Fruit fly (Drosophila melanogaster) whole organism, wandering third instar larva: ENCODE data around the gene CG7916.
A peak's percentile ranks its signal among the peaks of the same experiment; 100 is the strongest.

Experiments
- Abd-B ChIP-seq: fragments of >200 bp; optimal IDR thresholded peaks from 2 replicates; lab custom pipeline; 2017; ENCODE audit warnings: missing biosample characterization, missing genetic modification characterization
- CG32264 ChIP-seq: fragments of 200-800 bp; sonication (Bioruptor generic); optimal IDR thresholded peaks from 2 replicates; lab custom pipeline; 2016; ENCODE audit warnings: missing biosample characterization, missing genetic modification characterization
- CG9705 ChIP-seq: fragments of 200-800 bp; sonication (Bioruptor generic); optimal IDR thresholded peaks from 2 replicates; lab custom pipeline; 2018; ENCODE audit warnings: missing biosample characterization, mild to moderate bottlenecking, missing genetic modification characterization
- CrebA ChIP-seq: fragments of 200-800 bp; sonication (Bioruptor generic); optimal IDR thresholded peaks from 2 replicates; lab custom pipeline; 2016; ENCODE audit warnings: missing biosample characterization, mild to moderate bottlenecking, missing genetic modification characterization, borderline replicate concordance
- Dfd ChIP-seq: fragments of >200 bp; optimal IDR thresholded peaks from 2 replicates; lab custom pipeline; 2017; ENCODE audit warnings: missing biosample characterization, missing genetic modification characterization
- Dif ChIP-seq: fragments of 200-275, 200-300 bp; sonication (Bioruptor generic); optimal IDR thresholded peaks from 2 replicates; lab custom pipeline; 2018; ENCODE audit warnings: missing biosample characterization, missing genetic modification characterization; ENCODE audit not compliant: partially characterized antibody
- GATAd ChIP-seq: sonication (Bioruptor generic); optimal IDR thresholded peaks from 2 replicates; lab custom pipeline; 2016; ENCODE audit warnings: missing biosample characterization, missing genetic modification characterization
- HLH106 ChIP-seq: fragments of 200-800 bp; optimal IDR thresholded peaks from 3 replicates; lab custom pipeline; 2019; ENCODE audit warnings: missing biosample characterization, mild to moderate bottlenecking, missing genetic modification characterization, moderate library complexity
- Hnf4 ChIP-seq: fragments of 200-800 bp; sonication (Bioruptor generic); optimal IDR thresholded peaks from 2 replicates; lab custom pipeline; 2016; ENCODE audit warnings: missing biosample characterization, mild to moderate bottlenecking, missing genetic modification characterization
- Hr78 ChIP-seq: fragments of >200 bp; optimal IDR thresholded peaks from 2 replicates; lab custom pipeline; 2017; ENCODE audit warnings: missing biosample characterization, missing genetic modification characterization
- Hr83 ChIP-seq: fragments of 200-300 bp; sonication (Bioruptor generic); optimal IDR thresholded peaks from 2 replicates; lab custom pipeline; 2016; ENCODE audit warnings: missing biosample characterization, mild to moderate bottlenecking, missing genetic modification characterization, moderate library complexity; ENCODE audit not compliant: poor library complexity, severe bottlenecking
- Jra ChIP-seq: sonication (Bioruptor generic); optimal IDR thresholded peaks from 2 replicates; lab custom pipeline; 2016; ENCODE audit warnings: missing biosample characterization, missing genetic modification characterization
- Mio ChIP-seq: sonication (Bioruptor generic); optimal IDR thresholded peaks from 2 replicates; lab custom pipeline; 2016; ENCODE audit warnings: missing biosample characterization, missing genetic modification characterization
- Myc ChIP-seq: fragments of >200 bp; optimal IDR thresholded peaks from 2 replicates; lab custom pipeline; 2017
- N ChIP-seq: fragments of >200 bp; optimal IDR thresholded peaks from 2 replicates; lab custom pipeline; 2018; ENCODE audit warnings: missing biosample characterization, missing external identifiers, missing genetic modification characterization
- OdsH ChIP-seq: fragments of 200-800 bp; sonication (Bioruptor generic); optimal IDR thresholded peaks from 2 replicates; lab custom pipeline; 2016; ENCODE audit warnings: missing biosample characterization, mild to moderate bottlenecking, missing genetic modification characterization
- Rel ChIP-seq, 2 experiments: fragments of 200-800 bp; sonication (Bioruptor generic) in 1 of 2; optimal IDR thresholded peaks; 2 replicates in 1 of 2; 3 replicates in 1 of 2; lab custom pipeline; 2016 to 2019; ENCODE audit warnings: mild to moderate bottlenecking in 2 of 2, missing biosample characterization in 2 of 2, missing genetic modification characterization in 2 of 2, moderate library complexity in 1 of 2
- Sp1 ChIP-seq: fragments of 200-800 bp; sonication (Bioruptor generic); optimal IDR thresholded peaks from 3 replicates; lab custom pipeline; 2019; ENCODE audit warnings: missing biosample characterization, mild to moderate bottlenecking, missing genetic modification characterization, moderate library complexity
- Vsx2 ChIP-seq: fragments of 200-300, 225-300 bp; sonication (Bioruptor generic); optimal IDR thresholded peaks from 2 replicates; lab custom pipeline; 2018; ENCODE audit warnings: missing biosample characterization, missing genetic modification characterization; ENCODE audit not compliant: partially characterized antibody
- br ChIP-seq: fragments of 200-800 bp; sonication (Bioruptor generic); optimal IDR thresholded peaks from 2 replicates; lab custom pipeline; 2016; ENCODE audit warnings: missing biosample characterization, missing genetic modification characterization
- brk ChIP-seq: fragments of 200-800 bp; sonication (Bioruptor generic); optimal IDR thresholded peaks from 2 replicates; lab custom pipeline; 2016; ENCODE audit warnings: missing biosample characterization, mild to moderate bottlenecking, missing genetic modification characterization
- dl ChIP-seq, 2 experiments: fragments of 175-275, 200-275 bp in 1 of 2; fragments of 200-275 bp in 1 of 2; sonication (Bioruptor generic); optimal IDR thresholded peaks; lab custom pipeline; 2018; ENCODE audit warnings: mild to moderate bottlenecking in 2 of 2, missing biosample characterization in 2 of 2, missing genetic modification characterization in 2 of 2, moderate library complexity in 2 of 2; ENCODE audit not compliant: partially characterized antibody in 2 of 2, insufficient read depth in 1 of 2
- dmrt93B ChIP-seq: fragments of 200-800 bp; sonication (Bioruptor generic); optimal IDR thresholded peaks from 2 replicates; lab custom pipeline; 2018; ENCODE audit warnings: missing biosample characterization, mild to moderate bottlenecking, missing genetic modification characterization
- ey ChIP-seq: fragments of 200-800 bp; sonication (Bioruptor generic); optimal IDR thresholded peaks from 2 replicates; lab custom pipeline; 2016; ENCODE audit warnings: missing biosample characterization, missing genetic modification characterization
- foxo ChIP-seq, 2 experiments: fragments of 200-800 bp; sonication (Bioruptor generic); optimal IDR thresholded peaks; 2 replicates in 1 of 2; 3 replicates in 1 of 2; lab custom pipeline; 2016 to 2017; ENCODE audit warnings: missing biosample characterization in 2 of 2, missing genetic modification characterization in 2 of 2
- fru ChIP-seq: fragments of 200-800 bp; sonication (Bioruptor generic); optimal IDR thresholded peaks from 3 replicates; lab custom pipeline; 2016; ENCODE audit warnings: missing biosample characterization, mild to moderate bottlenecking, missing genetic modification characterization
- h ChIP-seq: fragments of 200-800 bp; sonication (Bioruptor generic); optimal IDR thresholded peaks from 3 replicates; lab custom pipeline; 2016; ENCODE audit warnings: missing biosample characterization, mild to moderate bottlenecking, missing genetic modification characterization
- jim ChIP-seq: fragments of 175-275, 200-325 bp; sonication (Bioruptor generic); optimal IDR thresholded peaks from 2 replicates; lab custom pipeline; 2016; ENCODE audit warnings: missing biosample characterization, mild to moderate bottlenecking, missing genetic modification characterization
- pan ChIP-seq: fragments of >200 bp; optimal IDR thresholded peaks from 2 replicates; lab custom pipeline; 2017
- psq ChIP-seq: fragments of 200-800 bp; sonication (Bioruptor generic); optimal IDR thresholded peaks from 3 replicates; lab custom pipeline; 2017; ENCODE audit warnings: missing biosample characterization, mild to moderate bottlenecking, missing genetic modification characterization, moderate library complexity
- rgr ChIP-seq: fragments of 200-800 bp; sonication (Bioruptor generic); optimal IDR thresholded peaks from 3 replicates; lab custom pipeline; 2016; ENCODE audit warnings: missing biosample characterization, mild to moderate bottlenecking, missing genetic modification characterization
- sage ChIP-seq: fragments of 200-800 bp; sonication (Bioruptor generic); optimal IDR thresholded peaks from 2 replicates; lab custom pipeline; 2016; ENCODE audit warnings: missing biosample characterization, mild to moderate bottlenecking, missing genetic modification characterization
- sv ChIP-seq: fragments of 200-800 bp; sonication (Bioruptor generic); optimal IDR thresholded peaks from 3 replicates; lab custom pipeline; 2016; ENCODE audit warnings: missing biosample characterization, missing genetic modification characterization
- tai ChIP-seq: sonication (Bioruptor generic); optimal IDR thresholded peaks from 2 replicates; lab custom pipeline; 2016; ENCODE audit warnings: missing biosample characterization, missing genetic modification characterization
- usp ChIP-seq: fragments of >200 bp; optimal IDR thresholded peaks from 2 replicates; lab custom pipeline; 2017; ENCODE audit warnings: missing biosample characterization, missing genetic modification characterization
- woc ChIP-seq: sonication (Bioruptor generic); optimal IDR thresholded peaks from 2 replicates; lab custom pipeline; 2016; ENCODE audit warnings: missing biosample characterization, mild to moderate bottlenecking, missing genetic modification characterization

The CG7916 gene

DNA sequence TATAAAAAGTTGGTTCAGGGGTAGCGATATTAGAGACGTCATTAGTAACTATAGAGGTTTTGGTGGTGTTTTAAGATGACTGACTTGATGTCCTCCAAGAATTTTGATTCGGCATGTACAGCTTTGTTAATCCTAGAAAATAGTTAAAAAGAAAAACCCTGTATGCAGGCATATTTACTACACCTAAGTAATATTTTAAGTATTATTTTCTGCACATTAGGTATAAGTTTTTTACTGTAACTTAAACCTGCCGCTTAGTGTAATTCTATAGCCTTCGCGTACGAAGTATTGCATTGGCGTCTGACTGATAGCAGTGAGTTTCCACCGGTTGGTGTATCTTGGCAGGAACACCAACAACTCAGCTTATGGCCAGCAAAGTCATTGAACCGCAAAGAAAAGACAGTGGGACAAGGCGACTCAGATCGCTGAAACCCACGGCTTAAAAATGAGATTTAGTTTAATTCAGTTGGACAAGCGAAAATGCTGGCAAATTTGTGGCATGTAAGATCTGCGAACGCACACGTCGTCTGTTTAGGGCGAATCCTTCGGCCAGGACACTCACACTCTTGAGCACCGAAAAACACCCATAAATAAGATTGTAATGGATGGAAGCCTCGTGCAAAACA lies 38.2 kb downstream of the CG7916 start:
- peak; percentile 3 for TF ChIP-seq psq
- TF ChIP-seq fru (GFP tag; lab: Kevin White, UChicago) = peak; percentile 20
- TF ChIP-seq Hnf4 = no peak
- TF ChIP-seq br (GFP tag; lab: Kevin White, UChicago) = peak; percentile 4
- TF ChIP-seq Sp1 (GFP tag; lab: Kevin White, UChicago) = no peak
- peak; percentile 4 for TF ChIP-seq h
- peak in 1 of 2 experiments; percentile 40 for TF ChIP-seq foxo (GFP tag; optimal IDR thresholded peaks at IDR 0.05; lab: Kevin White, UChicago)

DNA sequence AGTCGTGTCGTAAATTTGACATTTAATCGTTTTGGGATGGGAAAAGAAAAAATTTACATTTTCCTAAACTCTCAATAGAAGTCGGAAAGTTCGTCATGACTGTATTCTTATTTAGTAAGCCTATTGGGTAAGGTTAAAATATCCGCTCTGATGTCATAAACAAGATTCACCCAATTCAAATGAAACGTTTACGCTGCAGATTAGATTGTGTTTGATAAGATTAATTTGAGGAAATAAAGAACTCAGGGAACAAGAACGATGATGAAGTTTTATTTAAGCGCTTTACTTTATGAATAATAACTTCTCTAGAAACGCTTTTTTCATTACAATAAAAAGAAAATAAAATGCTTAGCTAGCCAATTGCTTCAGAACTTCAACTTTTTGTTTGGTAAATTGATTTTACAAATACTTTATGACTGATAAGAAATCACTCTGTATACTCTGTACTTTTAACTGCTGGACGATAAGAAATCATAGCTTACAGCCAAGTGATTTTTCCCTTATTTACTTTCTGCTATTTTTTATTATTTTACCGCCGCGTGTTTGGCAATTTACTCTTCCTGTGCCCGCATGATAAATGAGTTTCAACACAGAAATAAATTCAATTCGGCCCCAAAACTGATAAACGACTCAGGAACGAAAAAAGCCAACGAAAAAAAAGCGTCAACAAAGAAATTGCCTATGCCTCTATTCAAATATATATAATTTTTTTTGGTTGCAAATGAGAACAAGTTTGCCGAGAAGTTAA lies 39.9 kb downstream of the CG7916 start:
- TF ChIP-seq foxo (GFP tag; optimal IDR thresholded peaks at IDR 0.05; lab: Kevin White, UChicago) = no peak
- TF ChIP-seq Sp1 (GFP tag; lab: Kevin White, UChicago) = peak; percentile 4
- peak; percentile 22 for TF ChIP-seq fru (GFP tag; lab: Kevin White, UChicago)
- TF ChIP-seq Abd-B = no peak
- TF ChIP-seq br (GFP tag; lab: Kevin White, UChicago) = peak; percentile 16
- no peak for TF ChIP-seq Rel (GFP tag; optimal IDR thresholded peaks at IDR 0.05; lab: Kevin White, UChicago)
- peak; percentile 2 for TF ChIP-seq Rel (tag; optimal IDR thresholded peaks at IDR 0.05; lab: Kevin White, UChicago)
- TF ChIP-seq GATAd (GFP tag; lab: Kevin White, UChicago) = no peak

- TF ChIP-seq foxo (GFP tag; optimal IDR thresholded peaks at IDR 0.05; lab: Kevin White, UChicago) (no peak), tai (GFP tag; lab: Kevin White, UChicago) (no peak), sage (no peak), OdsH (GFP tag; lab: Kevin White, UChicago) (no peak), Hnf4 (no peak)
- TF ChIP-seq, all 38 proteins: peak for 0
These were observed 43.4 kb downstream of the CG7916 start for dm6 chr2L:13889934-13890333.

- TF ChIP-seq jim (GFP tag; lab: Kevin White, UChicago) (no peak), tai (GFP tag; lab: Kevin White, UChicago) (no peak), usp (GFP tag; lab: Kevin White, UChicago) (no peak), OdsH (GFP tag; lab: Kevin White, UChicago) (no peak), Myc (lab: Kevin White, UChicago) (peak; percentile 66), Hr78 (no peak), dl (GFP tag; optimal IDR thresholded peaks at IDR 0.05; lab: Kevin White, UChicago; ENCODE audit: insufficient read depth in 1 of 2, partially characterized antibody in 2 of 2) (no peak), fru (GFP tag; lab: Kevin White, UChicago) (no peak)
These were observed 46.3 kb downstream of the CG7916 start for dm6 chr2L:13892826-13893225.

DNA sequence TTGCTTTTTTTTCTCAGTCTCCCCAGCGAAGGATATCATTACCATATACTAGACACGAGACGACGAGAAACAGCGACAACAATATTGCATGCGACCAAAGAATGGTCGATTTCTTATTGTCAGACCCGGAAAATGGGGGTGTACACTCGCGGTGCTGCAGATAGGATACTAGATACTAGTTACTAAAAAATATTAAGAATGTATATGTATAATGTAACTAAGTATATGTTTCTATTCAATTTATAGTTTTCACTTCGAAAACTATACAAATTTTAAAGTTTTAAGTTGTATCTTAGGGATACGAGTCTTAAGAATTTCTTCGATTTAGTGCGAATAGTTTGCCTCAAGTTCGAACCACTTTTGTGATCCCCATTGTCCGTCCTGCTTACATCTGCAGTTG lies 46.9 kb downstream of the CG7916 start:
- TF ChIP-seq sv (GFP tag; lab: Kevin White, UChicago) = no peak
- TF ChIP-seq rgr = no peak
- no peak for TF ChIP-seq sage
- TF ChIP-seq woc = no peak
- TF ChIP-seq OdsH (GFP tag; lab: Kevin White, UChicago) = peak; percentile 28
- peak; percentile 44 for TF ChIP-seq Sp1 (GFP tag; lab: Kevin White, UChicago)
- TF ChIP-seq Vsx2 (GFP tag; lab: Kevin White, UChicago) = no peak
- no peak for TF ChIP-seq Jra (GFP tag; lab: Kevin White, UChicago)
- TF ChIP-seq Hnf4 = no peak
- no peak for TF ChIP-seq Hr83 (GFP tag; lab: Kevin White, UChicago)
- no peak for TF ChIP-seq dmrt93B (GFP tag; lab: Kevin White, UChicago)
- no peak for TF ChIP-seq Dfd (GFP tag; lab: Kevin White, UChicago)
- no peak for TF ChIP-seq dl (GFP tag; optimal IDR thresholded peaks at IDR 0.05; lab: Kevin White, UChicago; ENCODE audit: insufficient read depth in 1 of 2, partially characterized antibody in 2 of 2)
- TF ChIP-seq Rel (GFP tag; optimal IDR thresholded peaks at IDR 0.05; lab: Kevin White, UChicago) = no peak
- TF ChIP-seq Rel (tag; optimal IDR thresholded peaks at IDR 0.05; lab: Kevin White, UChicago) = no peak
- TF ChIP-seq foxo (GFP tag; optimal IDR thresholded peaks at IDR 0.05; lab: Kevin White, UChicago) = peak in 1 of 2 experiments; percentile 49
- TF ChIP-seq CG9705 (GFP tag; lab: Kevin White, UChicago) = no peak
- no peak for TF ChIP-seq Myc (lab: Kevin White, UChicago)
- TF ChIP-seq Dif (GFP tag; lab: Kevin White, UChicago) = no peak
- no peak for TF ChIP-seq Hr78
- no peak for TF ChIP-seq br (GFP tag; lab: Kevin White, UChicago)
- TF ChIP-seq usp (GFP tag; lab: Kevin White, UChicago) = no peak
- TF ChIP-seq brk (GFP tag; lab: Kevin White, UChicago) = no peak
- TF ChIP-seq CG32264 (GFP tag; lab: Kevin White, UChicago) = no peak
- TF ChIP-seq tai (GFP tag; lab: Kevin White, UChicago) = no peak
- peak; percentile 25 for TF ChIP-seq psq
- peak; percentile 24 for TF ChIP-seq fru (GFP tag; lab: Kevin White, UChicago)
- no peak for TF ChIP-seq Mio
- TF ChIP-seq N = no peak
- TF ChIP-seq CrebA (GFP tag; lab: Kevin White, UChicago) = no peak
- peak; percentile 32 for TF ChIP-seq ey (GFP tag; lab: Kevin White, UChicago)
- peak; percentile 55 for TF ChIP-seq HLH106 (tag; lab: Kevin White, UChicago)
- no peak for TF ChIP-seq pan (lab: Kevin White, UChicago)
